Worm (Caenorhabditis elegans) whole organism, L1 larva: ENCODE measurements around the gene sax-7.
A peak's percentile ranks its signal among the peaks of the same experiment; 100 is the strongest.

Experiments used
- blmp-1 ChIP-seq: fragments of 150-350 bp; optimal IDR thresholded peaks from 2 replicates; lab custom pipeline; 2014; ENCODE audit warnings: missing biosample characterization, missing genetic modification characterization
- ceh-63 ChIP-seq: fragments of 200-800 bp; sonication (Bioruptor generic); optimal IDR thresholded peaks from 2 replicates; lab custom pipeline; 2018; ENCODE audit warnings: mild to moderate bottlenecking, missing genetic modification characterization, missing compliant biosample characterization
- ceh-82 ChIP-seq, 3 experiments: fragments of 150-350 bp in 1 of 3; sonication (generic microtip) in 2 of 3; optimal IDR thresholded peaks; 2 replicates each; lab custom pipeline; 2014 to 2017; ENCODE audit warnings: missing biosample characterization in 3 of 3, missing genetic modification characterization in 3 of 3
- efl-1 ChIP-seq, 4 experiments: fragments of 150-350 bp; optimal IDR thresholded peaks in 3 of 4; peaks in 1 of 4; 1 replicate in 1 of 4; 2 replicates in 3 of 4; lab custom pipeline; 2014; ENCODE audit warnings: missing biosample characterization in 2 of 4, missing genetic modification characterization in 2 of 4, missing genetic modification reagents in 2 of 4
- elt-2 ChIP-seq: sonication (generic microtip); optimal IDR thresholded peaks from 2 replicates; lab custom pipeline; 2016; ENCODE audit warnings: missing genetic modification characterization, mild to moderate bottlenecking, inconsistent platforms, missing compliant biosample characterization, missing genetic modification reagents
- fos-1 ChIP-seq: fragments of 150-350 bp; optimal IDR thresholded peaks from 2 replicates; lab custom pipeline; 2014; ENCODE audit warnings: missing biosample characterization, missing genetic modification characterization
- isw-1 ChIP-seq: fragments of 200-800 bp; sonication (Bioruptor generic); IDR thresholded peaks from 2 replicates; pipeline ENCODE4 v1.3.6; 2022; ENCODE audit warnings: missing genetic modification characterization, missing compliant biosample characterization
- lin-14 ChIP-seq: fragments of 200-800 bp; sonication (Bioruptor generic); optimal IDR thresholded peaks from 2 replicates; lab custom pipeline; 2018; ENCODE audit warnings: mild to moderate bottlenecking, missing genetic modification characterization, moderate library complexity, missing compliant biosample characterization
- lin-35 ChIP-seq, 2 experiments: fragments of 150-350 bp; optimal IDR thresholded peaks; 2 replicates each; lab custom pipeline; 2014; ENCODE audit warnings: missing biosample characterization in 2 of 2, missing genetic modification characterization in 2 of 2, missing genetic modification reagents in 2 of 2
- lin-39 ChIP-seq: fragments of 150-350 bp; optimal IDR thresholded peaks from 2 replicates; lab custom pipeline; 2014; ENCODE audit warnings: missing biosample characterization, missing genetic modification reagents, missing genetic modification characterization
- lsy-2 ChIP-seq, 2 experiments: fragments of 150-350 bp; optimal IDR thresholded peaks; 2 replicates each; lab custom pipeline; 2014; ENCODE audit warnings: missing biosample characterization in 2 of 2, missing genetic modification characterization in 2 of 2
- mdl-1 ChIP-seq, 2 experiments: fragments of 150-350 bp; optimal IDR thresholded peaks; 2 replicates each; lab custom pipeline; 2014 to 2017; ENCODE audit warnings: missing biosample characterization in 2 of 2, missing genetic modification characterization in 2 of 2, inconsistent platforms in 1 of 2
- mep-1 ChIP-seq: fragments of 150-350 bp; optimal IDR thresholded peaks from 2 replicates; lab custom pipeline; 2014; ENCODE audit warnings: missing biosample characterization, missing genetic modification characterization
- nhr-20 ChIP-seq: sonication (generic microtip); optimal IDR thresholded peaks from 2 replicates; lab custom pipeline; 2016; ENCODE audit warnings: mild to moderate bottlenecking, missing genetic modification characterization, missing compliant biosample characterization
- nhr-71 ChIP-seq: sonication (generic microtip); optimal IDR thresholded peaks from 2 replicates; lab custom pipeline; 2016; ENCODE audit warnings: mild to moderate bottlenecking, missing genetic modification characterization, moderate library complexity, missing compliant biosample characterization
- nhr-77 ChIP-seq: fragments of 150-350 bp; optimal IDR thresholded peaks from 2 replicates; lab custom pipeline; 2014; ENCODE audit warnings: missing biosample characterization, missing genetic modification characterization
- snu-23 ChIP-seq: sonication (generic microtip); optimal IDR thresholded peaks from 2 replicates; lab custom pipeline; 2016; ENCODE audit warnings: missing genetic modification characterization, missing compliant biosample characterization
- sox-4 ChIP-seq: sonication (generic microtip); optimal IDR thresholded peaks from 2 replicates; lab custom pipeline; 2016; ENCODE audit warnings: missing genetic modification characterization, missing compliant biosample characterization
- sptf-1 ChIP-seq: fragments of 150-350 bp; optimal IDR thresholded peaks from 2 replicates; lab custom pipeline; 2014; ENCODE audit warnings: missing biosample characterization, missing genetic modification characterization

Gene sax-7

ce11 chrIV:8133536-8133935 lies 71.1 kb downstream of the sax-7 start, which contains the start of gene sph-1:
Gene sph-1, minus strand, starts transcription at chrIV:8133558.
- peak in 1 of 2 experiments; percentile 9 for TF ChIP-seq efl-1 (optimal IDR thresholded peaks at IDR 0.05; lab: Kevin White, UChicago)
- peak in 1 of 2 experiments; percentile 89 for TF ChIP-seq efl-1 (GFP tag; optimal IDR thresholded peaks at IDR 0.05 in 1 of 2; lab: Kevin White, UChicago)
- TF ChIP-seq sptf-1 (tag; lab: Kevin White, UChicago): no peak
- TF ChIP-seq nhr-20 (tag; lab: Kevin White, UChicago): peak; percentile 38
- TF ChIP-seq lsy-2 (tag; optimal IDR thresholded peaks at IDR 0.05; lab: Kevin White, UChicago): peak in 1 of 2 experiments; percentile 21
- peak; percentile 46 for TF ChIP-seq nhr-77 (tag; lab: Kevin White, UChicago)
- peak; percentile 22 for TF ChIP-seq blmp-1 (tag; lab: Kevin White, UChicago)
- peak; percentile 47 for TF ChIP-seq mep-1 (tag; lab: Kevin White, UChicago)
- peak; percentile 52 for TF ChIP-seq snu-23 (GFP tag; lab: Kevin White, UChicago)
- no peak for TF ChIP-seq ceh-63 (GFP tag; lab: Kevin White, UChicago)
- peak in 1 of 2 experiments; percentile 48 for TF ChIP-seq lin-35 (GFP tag; optimal IDR thresholded peaks at IDR 0.05; lab: Kevin White, UChicago)
- TF ChIP-seq mdl-1 (tag; optimal IDR thresholded peaks at IDR 0.05; lab: Kevin White, UChicago): peak in 1 of 2 experiments; percentile 13
- TF ChIP-seq elt-2 (tag; lab: Kevin White, UChicago): peak; percentile 49
- TF ChIP-seq ceh-82 (tag; optimal IDR thresholded peaks at IDR 0.05; lab: Kevin White, UChicago): no peak
- no peak for TF ChIP-seq sox-4
- TF ChIP-seq lin-14 (GFP tag; lab: Kevin White, UChicago): peak; percentile 70
- TF ChIP-seq lin-39 (tag; lab: Kevin White, UChicago): no peak
- peak; percentile 36 for TF ChIP-seq nhr-71 (tag; lab: Kevin White, UChicago)
- no peak for TF ChIP-seq isw-1 (GFP tag; lab: Robert Waterston, UW)
- peak; percentile 40 for TF ChIP-seq fos-1 (tag; lab: Kevin White, UChicago)
